Worm (Caenorhabditis elegans) whole organism, late embryonic: Measurements from ENCODE around the gene fbxa-84.

Experiments used
- C38D4.7 ChIP-seq: fragments of 200-800 bp; sonication (Bioruptor generic); optimal IDR thresholded peaks from 2 replicates; lab custom pipeline; 2018; ENCODE audit warnings: mild to moderate bottlenecking, missing genetic modification characterization, moderate library complexity, missing compliant biosample characterization
- K02D7.2 ChIP-seq: sonication (generic microtip); optimal IDR thresholded peaks from 2 replicates; lab custom pipeline; 2017; ENCODE audit warnings: mild to moderate bottlenecking, missing genetic modification characterization, missing compliant biosample characterization
- K09A11.1 ChIP-seq: sonication (generic microtip); optimal IDR thresholded peaks from 2 replicates; lab custom pipeline; 2017; ENCODE audit warnings: antibody characterized with exemption, mild to moderate bottlenecking, missing genetic modification characterization, missing compliant biosample characterization; ENCODE audit not compliant: insufficient read depth
- ama-1 ChIP-seq: fragments of 150-350 bp; optimal IDR thresholded peaks from 2 replicates; lab custom pipeline; 2014
- ceh-14 ChIP-seq: sonication (generic microtip); optimal IDR thresholded peaks from 2 replicates; lab custom pipeline; 2016; ENCODE audit warnings: missing genotype, missing genetic modification characterization, missing compliant biosample characterization
- ceh-18 ChIP-seq: sonication (generic microtip); optimal IDR thresholded peaks from 2 replicates; lab custom pipeline; 2016; ENCODE audit warnings: missing genetic modification characterization, missing compliant biosample characterization
- ceh-19 ChIP-seq: fragments of 200-800 bp; sonication (Bioruptor generic); optimal IDR thresholded peaks from 2 replicates; lab custom pipeline; 2018; ENCODE audit warnings: mild to moderate bottlenecking, missing genetic modification characterization, missing compliant biosample characterization
- ceh-31 ChIP-seq: sonication (generic microtip); optimal IDR thresholded peaks from 2 replicates; lab custom pipeline; 2016; ENCODE audit warnings: missing genetic modification characterization, missing compliant biosample characterization
- ceh-34 ChIP-seq: sonication (generic microtip); optimal IDR thresholded peaks from 2 replicates; lab custom pipeline; 2016; ENCODE audit warnings: mild to moderate bottlenecking, missing genetic modification characterization, missing compliant biosample characterization
- ceh-9 ChIP-seq: sonication (generic microtip); optimal IDR thresholded peaks from 2 replicates; lab custom pipeline; 2016; ENCODE audit warnings: mild to moderate bottlenecking, missing genetic modification characterization, inconsistent platforms, missing compliant biosample characterization
- che-1 ChIP-seq: sonication (generic microtip); optimal IDR thresholded peaks from 2 replicates; lab custom pipeline; 2016; ENCODE audit warnings: mild to moderate bottlenecking, missing genetic modification characterization, missing compliant biosample characterization
- dve-1 ChIP-seq: sonication (generic microtip); optimal IDR thresholded peaks from 2 replicates; lab custom pipeline; 2017; ENCODE audit warnings: antibody characterized with exemption, mild to moderate bottlenecking, missing genetic modification characterization, missing compliant biosample characterization
- elt-2 ChIP-seq: sonication (generic microtip); optimal IDR thresholded peaks from 2 replicates; lab custom pipeline; 2016; ENCODE audit warnings: missing genetic modification reagents, missing genetic modification characterization, missing compliant biosample characterization
- elt-4 ChIP-seq: sonication (generic microtip); optimal IDR thresholded peaks from 2 replicates; lab custom pipeline; 2016; ENCODE audit warnings: missing genetic modification characterization, missing compliant biosample characterization
- fkh-10 ChIP-seq: fragments of 150-350 bp; optimal IDR thresholded peaks from 2 replicates; lab custom pipeline; 2014; ENCODE audit warnings: missing biosample characterization, missing genetic modification reagents, missing genetic modification characterization
- fkh-6 ChIP-seq: sonication (generic microtip); optimal IDR thresholded peaks from 2 replicates; lab custom pipeline; 2016; ENCODE audit warnings: missing genetic modification characterization, missing compliant biosample characterization
- hlh-6 ChIP-seq: sonication (generic microtip); optimal IDR thresholded peaks from 2 replicates; lab custom pipeline; 2016; ENCODE audit warnings: missing genotype, missing genetic modification characterization, missing compliant biosample characterization
- lim-6 ChIP-seq: sonication (generic microtip); optimal IDR thresholded peaks from 2 replicates; lab custom pipeline; 2016; ENCODE audit warnings: missing genetic modification characterization, missing compliant biosample characterization
- lin-11 ChIP-seq: fragments of 200-800 bp; sonication (Bioruptor generic); optimal IDR thresholded peaks from 2 replicates; lab custom pipeline; 2018; ENCODE audit warnings: mild to moderate bottlenecking, missing genetic modification characterization, missing compliant biosample characterization
- nhr-11 ChIP-seq: fragments of 150-350 bp; optimal IDR thresholded peaks from 2 replicates; lab custom pipeline; 2014; ENCODE audit warnings: missing biosample characterization, missing genetic modification characterization
- nhr-232 ChIP-seq: sonication (generic microtip); optimal IDR thresholded peaks from 2 replicates; lab custom pipeline; 2016; ENCODE audit warnings: missing genetic modification characterization, missing compliant biosample characterization
- npax-4 ChIP-seq: sonication (generic microtip); optimal IDR thresholded peaks from 2 replicates; lab custom pipeline; 2016; ENCODE audit warnings: missing genetic modification characterization, missing compliant biosample characterization
- pag-3 ChIP-seq: sonication (generic microtip); optimal IDR thresholded peaks from 2 replicates; lab custom pipeline; 2016; ENCODE audit warnings: missing compliant biosample characterization, missing genetic modification characterization, borderline replicate concordance
- pat-9 ChIP-seq: fragments of 200-800 bp; sonication (Bioruptor generic); optimal IDR thresholded peaks from 2 replicates; lab custom pipeline; 2018; ENCODE audit warnings: mild to moderate bottlenecking, missing genetic modification characterization, moderate library complexity, missing compliant biosample characterization
- pax-1 ChIP-seq: fragments of 150-350 bp; optimal IDR thresholded peaks from 2 replicates; lab custom pipeline; 2014; ENCODE audit warnings: missing biosample characterization, missing genetic modification characterization
- pha-2 ChIP-seq: sonication (generic microtip); optimal IDR thresholded peaks from 2 replicates; lab custom pipeline; 2017; ENCODE audit warnings: mild to moderate bottlenecking, missing genetic modification characterization, missing compliant biosample characterization
- pha-4 ChIP-seq: fragments of 150-350 bp; optimal IDR thresholded peaks from 2 replicates; lab custom pipeline; 2018; ENCODE audit warnings: missing biosample characterization, missing genetic modification reagents, missing genetic modification characterization
- ref-2 ChIP-seq: sonication (generic microtip); optimal IDR thresholded peaks from 2 replicates; lab custom pipeline; 2016; ENCODE audit warnings: missing genetic modification characterization, missing compliant biosample characterization
- sdc-2 ChIP-seq: sonication (generic microtip); optimal IDR thresholded peaks from 2 replicates; lab custom pipeline; 2016; ENCODE audit warnings: missing genotype, missing genetic modification characterization, missing compliant biosample characterization
- sox-2 ChIP-seq: fragments of 200-800 bp; sonication (Bioruptor generic); IDR thresholded peaks from 2 replicates; pipeline ENCODE4 v1.3.6; 2022; ENCODE audit warnings: missing genetic modification reagents, missing genetic modification characterization, missing compliant biosample characterization
- syd-9 ChIP-seq: sonication (generic microtip); optimal IDR thresholded peaks from 2 replicates; lab custom pipeline; 2016; ENCODE audit warnings: mild to moderate bottlenecking, missing genetic modification characterization, moderate library complexity, missing compliant biosample characterization
- ttx-3 ChIP-seq: sonication (generic microtip); optimal IDR thresholded peaks from 2 replicates; lab custom pipeline; 2016; ENCODE audit warnings: missing genetic modification reagents, missing genetic modification characterization, missing compliant biosample characterization
- unc-3 ChIP-seq, 2 experiments: fragments of 200-800 bp in 1 of 2; sonication (Bioruptor generic) in 1 of 2; sonication (generic microtip) in 1 of 2; conservative IDR thresholded peaks in 1 of 2; optimal IDR thresholded peaks in 1 of 2; 2 replicates each; pipeline versions ENCODE4 v1.3.6 to Lab custom; 2016 to 2022; ENCODE audit warnings: missing compliant biosample characterization in 2 of 2, missing genetic modification characterization in 2 of 2, missing genetic modification reagents in 1 of 2
- unc-86 ChIP-seq: sonication (generic microtip); optimal IDR thresholded peaks from 2 replicates; lab custom pipeline; 2016; ENCODE audit warnings: missing genetic modification characterization, missing compliant biosample characterization
- ztf-16 ChIP-seq: sonication (generic microtip); optimal IDR thresholded peaks from 2 replicates; lab custom pipeline; 2017; ENCODE audit warnings: missing genetic modification characterization, missing compliant biosample characterization

The fbxa-84 gene

ce11 chrV:15179757-15180156, 2.5 kb upstream of the fbxa-84 start, which contains the start of gene T09F5.10:
T09F5.10 (plus strand) TSS chrV:15180057.
- TF ChIP-seq ttx-3 (tag; lab: Kevin White, UChicago) (no peak), C38D4.7 (GFP tag; lab: Kevin White, UChicago) (no peak), fkh-6 (tag; lab: Kevin White, UChicago) (no peak), nhr-11 (tag; lab: Kevin White, UChicago) (no peak), ceh-34 (tag; lab: Kevin White, UChicago) (no peak), ceh-19 (GFP tag; lab: Kevin White, UChicago) (no peak), ceh-18 (tag; lab: Kevin White, UChicago) (no peak), unc-3 (GFP tag; conservative IDR thresholded peaks at IDR 0.05; lab: Robert Waterston, UW) (no peak), unc-3 (tag; optimal IDR thresholded peaks at IDR 0.05; lab: Kevin White, UChicago) (no peak), elt-2 (tag; lab: Kevin White, UChicago) (no peak), K02D7.2 (no peak), elt-4 (tag; lab: Kevin White, UChicago) (no peak)

- no peak for TF ChIP-seq ztf-16 (tag; lab: Kevin White, UChicago)
- no peak for TF ChIP-seq pha-2 (tag; lab: Kevin White, UChicago)
- TF ChIP-seq pag-3 (tag; lab: Kevin White, UChicago) = no peak
- TF ChIP-seq syd-9 (tag; lab: Kevin White, UChicago) = no peak
- no peak for TF ChIP-seq pax-1 (tag; lab: Kevin White, UChicago)
- no peak for TF ChIP-seq sox-2
- no peak for TF ChIP-seq ceh-31
- no peak for TF ChIP-seq unc-86
- no peak for TF ChIP-seq nhr-232 (tag; lab: Kevin White, UChicago)
Observed at ce11 chrV:15181899-15182298, 341 bp upstream of the fbxa-84 start.

ce11 chrV:15184097-15185040, 2.1 kb downstream of the fbxa-84 start, which contains the start of gene Y75B12B.1:
Y75B12B.1 (plus strand) TSS chrV:15184699.
- no peak for TF ChIP-seq pha-4
- no peak for TF ChIP-seq npax-4 (tag; lab: Kevin White, UChicago)
- no peak for TF ChIP-seq che-1 (tag; lab: Kevin White, UChicago)

- TF ChIP-seq hlh-6 (tag; lab: Kevin White, UChicago) (no peak), ceh-31 (no peak), pat-9 (tag; lab: Kevin White, UChicago) (no peak), sdc-2 (tag; lab: Kevin White, UChicago) (no peak), ceh-9 (no peak), unc-86 (no peak), fkh-6 (tag; lab: Kevin White, UChicago) (no peak), ceh-14 (tag; lab: Kevin White, UChicago) (no peak), lim-6 (no peak), ref-2 (no peak), dve-1 (tag; lab: Kevin White, UChicago) (no peak), K09A11.1 (tag; lab: Kevin White, UChicago) (no peak), pag-3 (tag; lab: Kevin White, UChicago) (no peak), nhr-11 (tag; lab: Kevin White, UChicago) (no peak), ama-1 (lab: Kevin White, UChicago) (no peak), fkh-10 (GFP tag; lab: Kevin White, UChicago) (no peak), lin-11 (tag; lab: Kevin White, UChicago) (no peak)
Observed at ce11 chrV:15186259-15186927, 4.2 kb downstream of the fbxa-84 start, which contains the start of gene Y75B12B.3. Y75B12B.3 (minus strand) TSS chrV:15186279.
